Fruit fly (Drosophila melanogaster) whole organism, embryonic: ENCODE measurements around the gene Dup99B.

Source experiments
- Abd-B ChIP-seq: fragments of 200-800 bp; sonication (Bioruptor generic); optimal IDR thresholded peaks from 2 replicates; lab custom pipeline; 2018; ENCODE audit warnings: missing biosample characterization, mild to moderate bottlenecking, missing genetic modification characterization, moderate library complexity
- CG11695 ChIP-seq: fragments of 200-800 bp; sonication (Bioruptor generic); IDR thresholded peaks from 3 replicates; pipeline ENCODE4 v1.3.6; 2022; ENCODE audit warnings: missing biosample characterization, missing genetic modification characterization
- CG1233 ChIP-seq: fragments of 200-800 bp; sonication (Bioruptor generic); optimal IDR thresholded peaks from 4 replicates; lab custom pipeline; 2018; ENCODE audit warnings: missing biosample characterization, mild to moderate bottlenecking, missing genetic modification characterization
- CG15601 ChIP-seq: fragments of 200-800 bp; sonication (Bioruptor generic); optimal IDR thresholded peaks from 3 replicates; lab custom pipeline; 2019; ENCODE audit warnings: missing biosample characterization, mild to moderate bottlenecking, missing genetic modification characterization, moderate library complexity
- CG16813 ChIP-seq: fragments of 200-800 bp; sonication (Bioruptor generic); IDR thresholded peaks from 3 replicates; pipeline ENCODE4 v1.3.6; 2022; ENCODE audit warnings: missing biosample characterization, missing genetic modification characterization; ENCODE audit not compliant: partially characterized antibody
- CG17361 ChIP-seq: fragments of 200-800 bp; sonication (Bioruptor generic); IDR thresholded peaks from 3 replicates; pipeline ENCODE4 v1.3.6; 2022; ENCODE audit warnings: missing biosample characterization, missing genetic modification characterization
- CG32767 ChIP-seq: fragments of 200-800 bp; sonication (Bioruptor generic); IDR thresholded peaks from 2 replicates; pipeline ENCODE4 v1.3.6; 2022; ENCODE audit warnings: missing biosample characterization, missing genetic modification characterization
- CG33557 ChIP-seq: fragments of 200-800 bp; sonication (Bioruptor generic); optimal IDR thresholded peaks from 2 replicates; lab custom pipeline; 2019; ENCODE audit warnings: missing biosample characterization, mild to moderate bottlenecking, missing genetic modification characterization, moderate library complexity
- CG3847 ChIP-seq: fragments of 200-800 bp; sonication (Bioruptor generic); IDR thresholded peaks from 2 replicates; pipeline ENCODE4 v1.3.6; 2022; ENCODE audit warnings: missing biosample characterization, missing genetic modification characterization
- CG4282 ChIP-seq: fragments of 200-800 bp; sonication (Bioruptor generic); optimal IDR thresholded peaks from 2 replicates; lab custom pipeline; 2016; ENCODE audit warnings: missing biosample characterization, missing genetic modification characterization
- CG4328 ChIP-seq: fragments of 200-800 bp; sonication (Bioruptor generic); optimal IDR thresholded peaks from 3 replicates; lab custom pipeline; 2017; ENCODE audit warnings: missing biosample characterization, missing genetic modification reagents, missing genetic modification characterization
- CG4360 ChIP-seq: fragments of 200-800 bp; sonication (Bioruptor generic); IDR thresholded peaks from 2 replicates; pipeline ENCODE4 v1.3.6; 2022; ENCODE audit warnings: missing biosample characterization, missing genetic modification characterization
- CG43689 ChIP-seq: fragments of 200-800 bp; sonication (Bioruptor generic); IDR thresholded peaks from 2 replicates; pipeline ENCODE4 v1.3.6; 2022; ENCODE audit warnings: missing biosample characterization, missing genetic modification characterization
- CG6175 ChIP-seq: fragments of 200-800 bp; sonication (Bioruptor generic); IDR thresholded peaks from 3 replicates; pipeline ENCODE4 v1.3.6; 2022; ENCODE audit warnings: missing biosample characterization, missing genetic modification characterization
- CG7839 ChIP-seq: fragments of 200-800 bp; sonication (Bioruptor generic); optimal IDR thresholded peaks from 3 replicates; lab custom pipeline; 2018; ENCODE audit warnings: missing biosample characterization, mild to moderate bottlenecking, missing genetic modification characterization, moderate library complexity
- CG8089 ChIP-seq: fragments of 200-800 bp; sonication (Bioruptor generic); optimal IDR thresholded peaks from 3 replicates; lab custom pipeline; 2016; ENCODE audit warnings: missing biosample characterization, missing genetic modification characterization
- CG8290 ChIP-seq, 3 experiments: fragments of 200-800 bp; sonication (Bioruptor generic); optimal IDR thresholded peaks; 2 replicates each; lab custom pipeline; 2016 to 2019; ENCODE audit warnings: missing biosample characterization in 3 of 3, missing genetic modification characterization in 3 of 3, mild to moderate bottlenecking in 2 of 3, moderate library complexity in 1 of 3
- CG9437 ChIP-seq: fragments of 200-800 bp; sonication (Bioruptor generic); optimal IDR thresholded peaks from 2 replicates; lab custom pipeline; 2018; ENCODE audit warnings: missing biosample characterization, mild to moderate bottlenecking, missing genetic modification characterization
- CG9609 ChIP-seq: fragments of 200-800 bp; sonication (Bioruptor generic); optimal IDR thresholded peaks from 3 replicates; lab custom pipeline; 2016; ENCODE audit warnings: missing biosample characterization, missing genetic modification characterization
- CG9727 ChIP-seq: fragments of 200-800 bp; sonication (Bioruptor generic); optimal IDR thresholded peaks from 3 replicates; lab custom pipeline; 2017; ENCODE audit warnings: missing biosample characterization, mild to moderate bottlenecking, missing genetic modification characterization
- CG9932 ChIP-seq: fragments of 200-800 bp; sonication (Bioruptor generic); IDR thresholded peaks from 2 replicates; pipeline ENCODE4 v1.3.6; 2022; ENCODE audit warnings: missing biosample characterization, missing genetic modification characterization
- D19B ChIP-seq: fragments of 200-800 bp; sonication (Bioruptor generic); optimal IDR thresholded peaks from 2 replicates; lab custom pipeline; 2017; ENCODE audit warnings: missing biosample characterization, mild to moderate bottlenecking, missing genetic modification characterization
- Dek ChIP-seq: fragments of 200-800 bp; sonication (Bioruptor generic); optimal IDR thresholded peaks from 3 replicates; lab custom pipeline; 2019; ENCODE audit warnings: missing biosample characterization, mild to moderate bottlenecking, missing genetic modification characterization, moderate library complexity
- GATAe ChIP-seq: fragments of 200-800 bp; sonication (Bioruptor generic); conservative IDR thresholded peaks from 2 replicates; pipeline ENCODE4 v1.3.6; 2022; ENCODE audit warnings: missing biosample characterization, missing genetic modification characterization
- Hmr ChIP-seq: fragments of 200-800 bp; sonication (Bioruptor generic); optimal IDR thresholded peaks from 3 replicates; lab custom pipeline; 2017; ENCODE audit warnings: mild to moderate bottlenecking, missing biosample characterization, missing genetic modification reagents, missing genetic modification characterization
- Hr3 ChIP-seq: fragments of 200-800 bp; sonication (Bioruptor generic); optimal IDR thresholded peaks from 3 replicates; lab custom pipeline; 2016; ENCODE audit warnings: missing biosample characterization, missing genetic modification characterization
- Neu2 ChIP-seq: fragments of 200-800 bp; sonication (Bioruptor generic); optimal IDR thresholded peaks from 3 replicates; lab custom pipeline; 2016; ENCODE audit warnings: missing biosample characterization, missing genetic modification characterization, borderline replicate concordance
- Nf-YB ChIP-seq: fragments of 200-800 bp; sonication (Bioruptor generic); optimal IDR thresholded peaks from 3 replicates; lab custom pipeline; 2019; ENCODE audit warnings: missing biosample characterization, mild to moderate bottlenecking, missing genetic modification characterization, moderate library complexity
- Pdp1 ChIP-seq, 2 experiments: fragments of 200-800 bp; sonication (Bioruptor generic); optimal IDR thresholded peaks; 3 replicates each; lab custom pipeline; 2016; ENCODE audit warnings: missing biosample characterization in 2 of 2, missing genetic modification characterization in 2 of 2, mild to moderate bottlenecking in 1 of 2, moderate library complexity in 1 of 2
- Ravus ChIP-seq: fragments of 200-800 bp; sonication (Bioruptor generic); IDR thresholded peaks from 2 replicates; pipeline ENCODE4 v1.3.6; 2022; ENCODE audit warnings: missing biosample characterization, missing genetic modification characterization
- Rfx ChIP-seq: fragments of 200-800 bp; sonication (Bioruptor generic); IDR thresholded peaks from 2 replicates; pipeline ENCODE4 v1.3.6; 2022; ENCODE audit warnings: missing biosample characterization, missing genetic modification characterization
- Stat92E ChIP-seq, 3 experiments: fragments of >200 bp in 2 of 3; fragments of 200-800 bp in 1 of 3; sonication (Bioruptor generic) in 1 of 3; optimal IDR thresholded peaks; 2 replicates each; lab custom pipeline; 2017 to 2019; ENCODE audit warnings: missing biosample characterization in 3 of 3, missing genetic modification characterization in 3 of 3, mild to moderate bottlenecking in 1 of 3, moderate library complexity in 1 of 3
- Taf1 ChIP-seq: fragments of 200-800 bp; sonication (Bioruptor generic); IDR thresholded peaks from 2 replicates; pipeline ENCODE4 v1.3.6; 2022; ENCODE audit warnings: missing biosample characterization, missing genetic modification characterization
- Xrp1 ChIP-seq: fragments of 200-800 bp; sonication (Bioruptor generic); IDR thresholded peaks from 2 replicates; pipeline ENCODE4 v1.3.6; 2022; ENCODE audit warnings: missing biosample characterization, missing genetic modification characterization
- cas ChIP-seq: fragments of 200-800 bp; sonication (Bioruptor generic); IDR thresholded peaks from 2 replicates; pipeline ENCODE4 v1.3.6; 2022; ENCODE audit warnings: missing biosample characterization, missing genetic modification characterization
- chn ChIP-seq: fragments of 200-800 bp; sonication (Bioruptor generic); optimal IDR thresholded peaks from 2 replicates; lab custom pipeline; 2016; ENCODE audit warnings: missing biosample characterization, missing genetic modification characterization
- en ChIP-seq: fragments of 200-800 bp; sonication (Bioruptor generic); optimal IDR thresholded peaks from 2 replicates; lab custom pipeline; 2016; ENCODE audit warnings: missing biosample characterization, missing genetic modification characterization
- exex ChIP-seq: fragments of 200-800 bp; sonication (Bioruptor generic); optimal IDR thresholded peaks from 4 replicates; lab custom pipeline; 2018; ENCODE audit warnings: missing biosample characterization, mild to moderate bottlenecking, missing genetic modification characterization, moderate library complexity
- fru ChIP-seq: fragments of >200 bp; optimal IDR thresholded peaks from 2 replicates; lab custom pipeline; 2017
- inv ChIP-seq: fragments of 200-800 bp; sonication (Bioruptor generic); IDR thresholded peaks from 2 replicates; pipeline ENCODE4 v1.3.6; 2022; ENCODE audit warnings: missing biosample characterization, missing genetic modification characterization; ENCODE audit not compliant: partially characterized antibody
- kah ChIP-seq: fragments of 200-800 bp; sonication (Bioruptor generic); optimal IDR thresholded peaks from 2 replicates; lab custom pipeline; 2018; ENCODE audit warnings: missing biosample characterization, mild to moderate bottlenecking, missing genetic modification characterization
- lov ChIP-seq, 2 experiments: fragments of 200-800 bp in 1 of 2; fragments of >200 bp in 1 of 2; sonication (Bioruptor generic) in 1 of 2; IDR thresholded peaks in 1 of 2; optimal IDR thresholded peaks in 1 of 2; 2 replicates in 1 of 2; 3 replicates in 1 of 2; pipeline versions ENCODE4 v1.3.6 to Lab custom; 2017 to 2022; ENCODE audit warnings: missing biosample characterization in 1 of 2, missing genetic modification characterization in 1 of 2
- maf-S ChIP-seq: fragments of 200-800 bp; sonication (Bioruptor generic); optimal IDR thresholded peaks from 2 replicates; lab custom pipeline; 2016; ENCODE audit warnings: missing biosample characterization, missing genetic modification characterization
- nau ChIP-seq: fragments of 200-800 bp; sonication (Bioruptor generic); optimal IDR thresholded peaks from 3 replicates; lab custom pipeline; 2017; ENCODE audit warnings: missing biosample characterization, mild to moderate bottlenecking, missing genetic modification characterization, missing genetic modification reagents
- prd ChIP-seq, 3 experiments: fragments of >200 bp in 2 of 3; fragments of 200-800 bp in 1 of 3; sonication (Bioruptor generic) in 1 of 3; optimal IDR thresholded peaks in 2 of 3; IDR thresholded peaks in 1 of 3; 2 replicates in 2 of 3; 3 replicates in 1 of 3; pipeline versions ENCODE4 v1.3.6 to Lab custom; 2017 to 2022; ENCODE audit warnings: missing biosample characterization in 1 of 3, missing genetic modification characterization in 1 of 3
- sna ChIP-seq: fragments of 200-800 bp; sonication (Bioruptor generic); IDR thresholded peaks from 2 replicates; pipeline ENCODE4 v1.3.6; 2022; ENCODE audit warnings: missing biosample characterization, missing genetic modification characterization; ENCODE audit not compliant: partially characterized antibody
- sob ChIP-seq: fragments of 200-800 bp; sonication (Bioruptor generic); IDR thresholded peaks from 2 replicates; pipeline ENCODE4 v1.3.6; 2022; ENCODE audit warnings: missing biosample characterization, missing genetic modification characterization
- twi ChIP-seq: fragments of 200-800 bp; optimal IDR thresholded peaks from 2 replicates; lab custom pipeline; 2019; ENCODE audit warnings: missing biosample characterization, mild to moderate bottlenecking, missing genetic modification characterization, moderate library complexity

Gene Dup99B

DNA sequence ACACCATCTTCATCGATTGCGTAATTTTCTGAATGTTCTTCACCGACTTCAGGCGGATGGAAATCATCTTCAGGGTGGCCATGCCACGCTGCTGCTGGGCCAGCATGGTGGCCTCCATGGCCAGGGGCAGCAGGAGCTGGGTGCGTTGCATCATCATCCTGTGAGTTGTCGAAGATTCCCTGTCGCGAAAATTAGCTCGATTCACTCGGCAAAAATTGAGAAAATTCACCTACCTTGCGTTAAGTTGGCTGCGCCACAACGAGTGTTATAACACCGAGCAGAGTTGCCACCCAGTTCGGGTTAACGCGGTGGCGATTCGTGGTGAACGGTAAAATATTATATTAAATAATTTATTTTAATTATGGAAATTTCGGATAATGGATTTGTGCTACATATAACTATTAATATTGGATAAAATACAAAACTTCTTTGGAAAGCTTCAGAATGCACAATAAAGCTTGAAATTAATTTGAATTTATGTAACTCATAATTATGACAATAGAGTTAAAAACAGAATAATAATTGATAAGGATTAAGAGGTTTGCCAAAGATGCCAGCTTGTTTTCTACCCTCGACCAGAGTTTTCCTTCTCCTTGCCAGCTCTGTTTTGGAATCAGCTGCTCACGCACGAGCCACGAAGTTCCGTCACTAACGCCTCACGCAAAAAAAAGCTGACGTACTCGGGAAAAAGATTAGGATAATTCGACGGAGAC is 33.6 kb upstream of the Dup99B start, which contains the start of the genes ATPsyngamma and yata (continued):
- TF ChIP-seq cas: no peak
- no peak for TF ChIP-seq Neu2 (GFP tag; lab: Kevin White, UChicago)
- TF ChIP-seq Rfx (GFP tag; lab: Robert Waterston, UW): peak; percentile 48
- TF ChIP-seq CG9727: peak; percentile 28
- no peak for TF ChIP-seq CG11695 (GFP tag; lab: Robert Waterston, UW)
- TF ChIP-seq CG9437: no peak
- no peak for TF ChIP-seq Hmr (GFP tag; lab: Kevin White, UChicago)
- TF ChIP-seq Dek (tag; lab: Kevin White, UChicago): peak; percentile 41
- no peak for TF ChIP-seq CG6175 (GFP tag; lab: Robert Waterston, UW)
- no peak for TF ChIP-seq Hr3 (GFP tag; lab: Kevin White, UChicago)
- TF ChIP-seq twi (tag; lab: Kevin White, UChicago): no peak
- no peak for TF ChIP-seq lov (optimal IDR thresholded peaks at IDR 0.05; lab: Kevin White, UChicago)
- TF ChIP-seq lov (GFP tag; IDR thresholded peaks at IDR 0.05; lab: Robert Waterston, UW): no peak
- no peak for TF ChIP-seq Nf-YB
- no peak for TF ChIP-seq Ravus
- no peak for TF ChIP-seq CG43689
- no peak for TF ChIP-seq D19B
- peak; percentile 24 for TF ChIP-seq CG1233 (GFP tag; lab: Kevin White, UChicago)
- no peak for TF ChIP-seq CG9609 (GFP tag; lab: Kevin White, UChicago)
- no peak for TF ChIP-seq sob (GFP tag; lab: Robert Waterston, UW)
- TF ChIP-seq Taf1 (GFP tag; lab: Robert Waterston, UW): no peak
- no peak for TF ChIP-seq prd (optimal IDR thresholded peaks at IDR 0.05; lab: Kevin White, UChicago)
- TF ChIP-seq prd (GFP tag; IDR thresholded peaks at IDR 0.05; lab: Robert Waterston, UW): peak; percentile 50; the same call in 2 of the 3 replicates
- TF ChIP-seq CG7839 (tag; lab: Kevin White, UChicago): no peak
- no peak; the same call in 2 of the 3 replicates for TF ChIP-seq CG17361 (GFP tag; lab: Robert Waterston, UW)
- TF ChIP-seq Xrp1 (GFP tag; lab: Robert Waterston, UW): no peak
- TF ChIP-seq fru: no peak
- peak; percentile 82 for TF ChIP-seq CG16813
- no peak for TF ChIP-seq en
- TF ChIP-seq inv (GFP tag; lab: Robert Waterston, UW): peak; percentile 75
- TF ChIP-seq CG32767 (GFP tag; lab: Robert Waterston, UW): no peak
- TF ChIP-seq nau (GFP tag; lab: Kevin White, UChicago): no peak
- peak; percentile 53; the same call in 1 of the 2 replicates for TF ChIP-seq CG9932 (GFP tag; lab: Robert Waterston, UW)
- peak; percentile 63 for TF ChIP-seq Abd-B
- TF ChIP-seq CG4360 (GFP tag; lab: Robert Waterston, UW): no peak
- peak; percentile 53 for TF ChIP-seq exex
- no peak for TF ChIP-seq Stat92E (GFP tag; optimal IDR thresholded peaks at IDR 0.05; lab: Kevin White, UChicago)
- no peak for TF ChIP-seq GATAe (GFP tag; lab: Robert Waterston, UW)
- TF ChIP-seq kah (GFP tag; lab: Kevin White, UChicago): no peak
- peak; percentile 57 for TF ChIP-seq CG15601 (tag; lab: Kevin White, UChicago)
- no peak for TF ChIP-seq maf-S (GFP tag; lab: Kevin White, UChicago)
- peak in 1 of 2 experiments; percentile 99 for TF ChIP-seq Pdp1 (GFP tag; optimal IDR thresholded peaks at IDR 0.05; lab: Kevin White, UChicago)
- peak; percentile 67 for TF ChIP-seq sna
- no peak for TF ChIP-seq CG8290 (GFP tag; optimal IDR thresholded peaks at IDR 0.05; lab: Kevin White, UChicago)
- TF ChIP-seq CG8290 (tag; optimal IDR thresholded peaks at IDR 0.05; lab: Kevin White, UChicago): no peak
- TF ChIP-seq CG4328: peak; percentile 43
- TF ChIP-seq CG8089 (GFP tag; lab: Kevin White, UChicago): no peak
- TF ChIP-seq chn (GFP tag; lab: Kevin White, UChicago): no peak
- TF ChIP-seq CG33557 (GFP tag; lab: Kevin White, UChicago): peak; percentile 43
- no peak for TF ChIP-seq CG4282 (GFP tag; lab: Kevin White, UChicago)
- TF ChIP-seq CG3847 (GFP tag; lab: Robert Waterston, UW): peak; percentile 59; the same call in 1 of the 2 replicates
